Worm (Caenorhabditis elegans) whole organism, young adult: Measurements from ENCODE around the gene egrh-1.

Experiments
- dpl-1 ChIP-seq: fragments of 150-350 bp; optimal IDR thresholded peaks from 2 replicates; lab custom pipeline; 2014; ENCODE audit warnings: missing biosample characterization, missing genetic modification reagents, missing genetic modification characterization
- ztf-25 ChIP-seq: fragments of 200-800 bp; sonication (Bioruptor generic); IDR thresholded peaks from 2 replicates; pipeline ENCODE4 v1.3.6; 2022; ENCODE audit warnings: missing genetic modification reagents, missing genetic modification characterization, missing compliant biosample characterization

DNA sequence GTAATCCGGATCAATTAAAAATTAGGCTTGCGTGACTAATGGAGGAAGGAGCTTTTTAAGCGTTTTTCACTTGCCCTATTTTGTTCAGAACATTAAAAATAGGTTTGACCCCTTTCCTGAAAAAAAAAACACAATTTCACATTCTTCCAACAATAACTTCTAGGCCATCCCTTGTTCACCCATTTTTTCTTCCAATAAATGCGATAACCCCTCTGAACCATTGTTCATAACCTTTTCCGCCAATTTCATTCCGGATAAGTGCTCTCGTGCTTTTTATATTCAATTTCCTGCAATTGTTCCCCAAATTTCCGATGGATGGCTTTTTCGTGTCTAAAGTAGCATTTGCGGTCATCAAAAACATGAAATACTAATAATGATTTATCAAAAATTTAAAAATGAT lies 30.3 kb upstream of the egrh-1 start:
- no peak for TF ChIP-seq dpl-1 (GFP tag; lab: Kevin White, UChicago)
- TF ChIP-seq ztf-25: no peak
